Worm (Caenorhabditis elegans) whole organism, early embryonic: ENCODE measurements around the gene fbxa-211.

Experiments used
- B0310.2 ChIP-seq: sonication (generic microtip); optimal IDR thresholded peaks from 2 replicates; lab custom pipeline; 2016; ENCODE audit warnings: mild to moderate bottlenecking, missing genetic modification characterization, missing compliant biosample characterization
- F13C5.2 ChIP-seq: sonication (generic microtip); optimal IDR thresholded peaks from 2 replicates; lab custom pipeline; 2017; ENCODE audit warnings: mild to moderate bottlenecking, missing genetic modification characterization, inconsistent platforms, missing compliant biosample characterization
- aly-1 ChIP-seq: sonication (generic microtip); optimal IDR thresholded peaks from 2 replicates; lab custom pipeline; 2016; ENCODE audit warnings: missing genetic modification characterization, missing compliant biosample characterization
- ama-1 ChIP-seq: fragments of 150-350 bp; optimal IDR thresholded peaks from 2 replicates; lab custom pipeline; 2014
- ceh-13 ChIP-seq: fragments of 200-800 bp; sonication (Bioruptor generic); optimal IDR thresholded peaks from 2 replicates; lab custom pipeline; 2018; ENCODE audit warnings: mild to moderate bottlenecking, missing genetic modification characterization, missing compliant biosample characterization
- ceh-36 ChIP-seq: sonication (generic microtip); optimal IDR thresholded peaks from 2 replicates; lab custom pipeline; 2016; ENCODE audit warnings: missing genetic modification characterization, inconsistent platforms, missing compliant biosample characterization
- ets-7 ChIP-seq: sonication (generic microtip); optimal IDR thresholded peaks from 2 replicates; lab custom pipeline; 2016; ENCODE audit warnings: missing genotype, missing genetic modification characterization, missing compliant biosample characterization
- flt-1 ChIP-seq: fragments of 200-800 bp; sonication (Bioruptor generic); IDR thresholded peaks from 2 replicates; pipeline ENCODE4 v1.3.6; 2022; ENCODE audit warnings: missing genetic modification characterization, missing compliant biosample characterization
- hmbx-1 ChIP-seq: sonication (generic microtip); optimal IDR thresholded peaks from 2 replicates; lab custom pipeline; 2016; ENCODE audit warnings: mild to moderate bottlenecking, missing genetic modification characterization, missing compliant biosample characterization
- hmg-4 ChIP-seq: fragments of 200-800 bp; sonication (Bioruptor generic); optimal IDR thresholded peaks from 2 replicates; lab custom pipeline; 2018; ENCODE audit warnings: mild to moderate bottlenecking, missing genetic modification characterization, missing compliant biosample characterization
- hnd-1 ChIP-seq: sonication (generic microtip); optimal IDR thresholded peaks from 2 replicates; lab custom pipeline; 2016; ENCODE audit warnings: missing genetic modification characterization, missing compliant biosample characterization
- pes-1 ChIP-seq: fragments of 200-800 bp; sonication (Bioruptor generic); IDR thresholded peaks from 2 replicates; pipeline ENCODE4 v1.3.6; 2022; ENCODE audit warnings: missing genetic modification reagents, missing genetic modification characterization, missing compliant biosample characterization
- scrt-1 ChIP-seq: fragments of 200-800 bp; sonication (Bioruptor generic); IDR thresholded peaks from 2 replicates; pipeline ENCODE4 v1.3.6; 2022; ENCODE audit warnings: missing genetic modification characterization, missing compliant biosample characterization
- sea-1 ChIP-seq: fragments of 200-800 bp; sonication (Bioruptor generic); conservative IDR thresholded peaks from 2 replicates; pipeline ENCODE4 v1.3.6; 2022; ENCODE audit warnings: missing genetic modification characterization, missing compliant biosample characterization
- tbx-11 ChIP-seq: fragments of 200-800 bp; sonication (Bioruptor generic); IDR thresholded peaks from 2 replicates; pipeline ENCODE4 v1.3.6; 2022; ENCODE audit warnings: missing genetic modification characterization, missing compliant biosample characterization
- tbx-37 ChIP-seq: fragments of 200-800 bp; sonication (Bioruptor generic); conservative IDR thresholded peaks from 2 replicates; pipeline ENCODE4 v1.3.6; 2022; ENCODE audit warnings: missing genetic modification reagents, missing genetic modification characterization, missing compliant biosample characterization
- tra-4 ChIP-seq: sonication (generic microtip); optimal IDR thresholded peaks from 2 replicates; lab custom pipeline; 2017; ENCODE audit warnings: missing genetic modification characterization, missing compliant biosample characterization

The fbxa-211 gene

DNA sequence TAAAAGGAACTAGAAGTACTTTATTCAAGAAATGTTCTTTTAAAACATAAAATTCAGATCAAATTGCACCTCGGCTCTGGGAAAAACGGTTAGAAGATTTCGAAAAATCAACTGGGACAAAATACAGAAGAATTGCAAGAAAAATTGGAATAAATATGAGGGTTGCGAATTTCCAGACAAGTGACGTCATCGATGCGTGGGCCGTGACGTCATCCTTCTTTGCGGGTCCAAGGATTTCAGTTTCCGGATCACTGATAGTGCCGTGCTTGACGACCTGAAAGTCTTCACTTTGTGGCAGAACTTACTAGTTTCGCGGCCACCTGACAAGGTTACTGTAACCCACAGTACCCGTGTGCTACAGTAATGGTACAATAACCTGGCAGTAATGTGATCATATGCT lies 36.1 kb downstream of the fbxa-211 start:
- no peak for TF ChIP-seq ama-1 (lab: Kevin White, UChicago)
- TF ChIP-seq tra-4 (tag; lab: Kevin White, UChicago), result no peak
- no peak for TF ChIP-seq pes-1 (GFP tag; lab: Robert Waterston, UW)
- TF ChIP-seq scrt-1 (GFP tag; lab: Robert Waterston, UW), result no peak
- no peak for TF ChIP-seq hmbx-1 (tag; lab: Kevin White, UChicago)
- TF ChIP-seq ceh-36 (tag; lab: Kevin White, UChicago), result no peak
- no peak for TF ChIP-seq hmg-4 (GFP tag; lab: Kevin White, UChicago)
- no peak for TF ChIP-seq B0310.2 (tag; lab: Kevin White, UChicago)
- no peak for TF ChIP-seq aly-1 (tag; lab: Kevin White, UChicago)
- no peak for TF ChIP-seq tbx-11

DNA sequence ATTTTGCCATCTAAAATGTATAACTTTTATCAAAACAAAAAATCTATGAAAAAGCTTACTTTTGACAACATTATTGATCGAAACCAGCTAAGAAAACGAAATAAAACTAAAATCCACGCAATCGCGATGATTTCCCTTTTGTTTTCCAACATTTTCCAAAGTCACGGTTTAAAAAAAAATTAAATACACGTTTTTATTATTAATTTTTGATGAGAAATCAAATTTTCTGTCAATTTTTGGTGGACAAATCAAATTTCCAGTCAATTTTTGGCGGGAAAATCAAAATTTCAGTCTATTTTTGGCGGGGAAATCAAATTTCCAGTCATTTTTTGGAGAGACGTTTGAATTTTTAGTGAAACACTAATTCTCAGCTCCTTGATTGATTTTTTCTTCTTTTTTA lies 37.4 kb downstream of the fbxa-211 start, which contains the start of gene C14A6.5:
C14A6.5 (minus strand) TSS at position 101 of the 400 bp plus-strand sequence.
- no peak for TF ChIP-seq hmg-4 (GFP tag; lab: Kevin White, UChicago)
- no peak for TF ChIP-seq F13C5.2 (tag; lab: Kevin White, UChicago)
- TF ChIP-seq pes-1 (GFP tag; lab: Robert Waterston, UW), result no peak
- no peak for TF ChIP-seq flt-1 (GFP tag; lab: Robert Waterston, UW)
- no peak for TF ChIP-seq hmbx-1 (tag; lab: Kevin White, UChicago)
- no peak for TF ChIP-seq tbx-11
- TF ChIP-seq ceh-13 (GFP tag; lab: Kevin White, UChicago), result no peak
- TF ChIP-seq tbx-37 (GFP tag; lab: Robert Waterston, UW), result no peak
- TF ChIP-seq sea-1 (GFP tag; lab: Robert Waterston, UW), result no peak
- TF ChIP-seq ets-7, result no peak

DNA sequence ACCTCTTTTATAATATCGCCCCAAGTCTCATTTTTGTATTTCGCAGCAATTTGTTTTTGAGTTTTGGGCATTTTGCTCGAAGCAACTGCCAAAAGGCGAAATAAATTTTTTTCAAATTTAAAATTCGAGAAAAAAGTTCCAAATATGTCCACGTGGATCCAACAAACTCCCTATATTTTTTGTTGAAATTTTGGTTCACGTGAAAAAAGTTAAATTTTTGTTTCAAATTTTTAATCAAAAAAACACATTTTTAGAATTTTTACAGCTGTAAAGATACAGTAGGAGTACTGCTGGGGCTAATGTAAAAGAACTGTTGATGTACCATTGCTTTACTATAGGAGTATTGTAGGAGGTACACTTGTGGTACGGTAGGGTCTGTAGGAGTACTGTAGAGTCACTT lies 39.8 kb downstream of the fbxa-211 start, which contains the start of gene C14A6.6:
C14A6.6 (minus strand) TSS at position 101 of the 400 bp plus-strand sequence.
- TF ChIP-seq B0310.2 (tag; lab: Kevin White, UChicago), result no peak
- no peak for TF ChIP-seq ceh-36 (tag; lab: Kevin White, UChicago)

DNA sequence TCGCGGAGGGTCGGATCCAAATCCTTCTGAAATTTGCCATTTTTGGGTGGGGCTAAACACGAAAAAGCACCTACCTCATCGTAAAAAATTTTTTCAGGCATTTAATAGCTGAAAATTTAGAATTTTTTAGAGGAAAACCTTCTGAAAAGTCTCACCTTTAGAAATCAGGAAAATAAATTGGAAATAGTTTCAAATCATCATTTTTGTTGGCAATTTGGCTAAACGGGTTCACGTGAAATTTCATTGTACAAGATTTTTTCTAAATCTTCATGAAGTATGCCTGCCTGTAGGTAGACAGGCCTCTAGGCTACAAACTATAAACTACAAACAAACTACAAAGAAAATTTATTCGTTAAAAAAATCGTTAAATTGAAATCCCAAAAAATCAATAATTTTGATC lies 40.9 kb downstream of the fbxa-211 start, which contains the start of gene C14A6.7:
C14A6.7 (minus strand) TSS at position 101 of the 400 bp plus-strand sequence.
- no peak for TF ChIP-seq ama-1 (lab: Kevin White, UChicago)
- no peak for TF ChIP-seq tbx-37 (GFP tag; lab: Robert Waterston, UW)
- no peak for TF ChIP-seq sea-1 (GFP tag; lab: Robert Waterston, UW)
- TF ChIP-seq hmg-4 (GFP tag; lab: Kevin White, UChicago), result no peak
- no peak for TF ChIP-seq tbx-11
- TF ChIP-seq hnd-1, result no peak

DNA sequence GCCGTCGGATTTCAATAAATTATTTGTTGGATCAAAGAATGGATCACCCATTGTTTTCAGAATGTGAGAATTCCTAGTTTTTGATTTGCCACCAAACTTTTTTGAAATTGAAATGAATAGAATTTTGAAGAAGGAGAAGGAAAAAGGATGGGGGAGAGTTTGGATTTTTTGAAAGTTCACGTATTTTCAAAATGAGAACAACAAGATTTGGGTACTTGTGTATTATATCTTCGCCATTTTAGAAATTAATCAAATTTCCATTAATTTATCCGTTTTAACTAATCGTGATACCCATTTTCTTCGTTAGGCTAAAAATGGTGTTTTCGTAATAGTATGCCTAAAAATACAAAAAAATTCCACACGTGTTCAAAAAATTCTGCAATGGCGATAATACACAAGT lies 44.2 kb downstream of the fbxa-211 start, which contains the start of gene C14A6.8:
C14A6.8 (minus strand) TSS at position 101 of the 400 bp plus-strand sequence.
- TF ChIP-seq hmbx-1 (tag; lab: Kevin White, UChicago) (no peak), pes-1 (GFP tag; lab: Robert Waterston, UW) (no peak), aly-1 (tag; lab: Kevin White, UChicago) (no peak), tra-4 (tag; lab: Kevin White, UChicago) (no peak)
